Worm (Caenorhabditis elegans): ENCODE results near the gene Y39G8B.9.
"Not testable (repeated sequence)": the region's sequence is repeated elsewhere in the genome, so short reads cannot be mapped to it uniquely, and the experiment has no call there.

Gene Y39G8B.9

DNA sequence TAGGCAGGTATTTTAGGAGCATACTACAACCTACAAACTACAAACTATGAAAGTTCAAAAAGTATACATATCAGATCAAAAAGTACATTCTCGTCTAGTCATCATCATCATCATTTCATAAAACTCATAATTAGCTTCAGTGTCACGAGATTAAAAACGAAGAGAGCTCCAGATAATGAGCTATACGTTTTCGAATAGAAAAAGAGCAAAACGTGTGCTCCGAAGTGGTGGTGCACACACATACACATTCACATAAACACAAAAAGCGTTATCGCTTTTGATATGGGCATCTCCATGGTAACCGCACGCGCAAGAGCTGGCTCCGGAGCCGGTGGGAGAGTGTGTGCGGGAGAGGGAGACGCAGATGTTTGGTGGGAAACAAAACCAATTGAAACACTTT lies 16.8 kb upstream of the Y39G8B.9 start:
- TF ChIP-seq ZK337.2 (GFP tag; IDR thresholded peaks at IDR 0.05) (no peak), nhr-41 (GFP tag; IDR thresholded peaks at IDR 0.05) (no peak), ceh-20 (GFP tag; IDR thresholded peaks at IDR 0.05) (no peak)

DNA sequence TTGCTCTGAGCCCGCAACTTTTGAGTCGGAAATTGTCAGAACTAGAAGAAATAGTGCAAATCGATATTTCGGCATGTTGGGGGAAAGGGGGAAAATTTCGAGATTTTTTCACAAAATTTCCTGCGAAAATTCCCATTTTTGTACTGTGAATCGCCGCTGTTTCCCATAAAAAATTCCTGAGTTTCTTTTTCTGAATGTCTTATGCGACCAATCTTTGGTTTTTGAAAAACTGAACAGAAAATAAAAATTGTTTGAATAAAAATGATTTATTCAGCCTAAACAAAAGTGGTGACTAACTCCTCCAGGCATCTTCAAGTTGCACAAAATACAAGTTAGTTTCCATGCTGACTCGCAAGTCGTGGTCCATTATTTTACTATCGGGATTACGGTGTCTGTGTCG lies 14.9 kb upstream of the Y39G8B.9 start, which contains the start of gene W07G1.7:
Gene W07G1.7 (minus strand): TSS at position 101 of the 400 bp plus-strand sequence.
- TF ChIP-seq madf-9 (GFP tag; conservative IDR thresholded peaks at IDR 0.05) (no peak), Y75B8A.6 (GFP tag; IDR thresholded peaks at IDR 0.05) (no peak), dpl-1 (GFP tag; optimal IDR thresholded peaks at IDR 0.05) (no peak), zfp-2 (tag; optimal IDR thresholded peaks at IDR 0.05) (no peak), F44E2.7 (GFP tag; IDR thresholded peaks at IDR 0.05) (no peak), mdl-1 (tag; optimal IDR thresholded peaks at IDR 0.05) (no peak), Y5F2A.4 (GFP tag; optimal IDR thresholded peaks at IDR 0.05) (no peak), nhr-10 (tag; optimal IDR thresholded peaks at IDR 0.05) (no peak), mxl-3 (GFP tag; optimal IDR thresholded peaks at IDR 0.05) (no peak), zip-2 (tag; optimal IDR thresholded peaks at IDR 0.05) (no peak), ceh-32 (tag; optimal IDR thresholded peaks at IDR 0.05; ENCODE audit: poor library complexity) (no peak), daf-8 (GFP tag; IDR thresholded peaks at IDR 0.05) (no peak), nhr-6 (tag; optimal IDR thresholded peaks at IDR 0.05) (no peak), dmd-6 (GFP tag; IDR thresholded peaks at IDR 0.05) (no peak), unc-62 (GFP tag; optimal IDR thresholded peaks at IDR 0.05 in 1 of 2) (no peak), unc-62 (tag; optimal IDR thresholded peaks at IDR 0.05) (no peak)

DNA sequence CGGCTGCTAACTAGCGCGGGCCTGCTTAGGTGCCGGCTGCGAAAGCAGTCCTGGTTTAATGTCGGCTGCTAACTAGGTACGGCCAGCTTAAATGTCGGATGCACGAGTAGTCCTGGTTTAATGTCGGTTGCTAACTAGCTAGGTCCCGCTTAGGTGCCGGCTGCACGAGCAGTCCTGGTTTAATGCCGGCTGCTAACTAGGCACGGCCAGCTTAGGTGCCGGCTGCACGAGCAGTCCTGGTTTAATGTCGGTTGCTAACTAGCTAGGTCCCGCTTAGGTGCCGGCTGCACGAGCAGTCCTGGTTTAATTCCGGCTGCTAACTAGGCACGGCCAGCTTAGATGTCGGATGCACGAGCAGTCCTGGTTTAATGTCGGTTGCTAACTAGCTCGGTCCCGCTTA lies 13.2 kb upstream of the Y39G8B.9 start:
- TF ChIP-seq set-16 (GFP tag; IDR thresholded peaks at IDR 0.05) (peak; percentile 47; the same call in 1 of the 2 replicates), unc-62 (GFP tag; optimal IDR thresholded peaks at IDR 0.05 in 1 of 2) (peak in 1 of 2 experiments; percentile 89), nhr-42 (GFP tag; IDR thresholded peaks at IDR 0.05) (0 out of 2 replicates have a peak, but pooled peaks have one; percentile 25)
- not testable (repeated sequence) for TF ChIP-seq unc-62 (tag; optimal IDR thresholded peaks at IDR 0.05)

DNA sequence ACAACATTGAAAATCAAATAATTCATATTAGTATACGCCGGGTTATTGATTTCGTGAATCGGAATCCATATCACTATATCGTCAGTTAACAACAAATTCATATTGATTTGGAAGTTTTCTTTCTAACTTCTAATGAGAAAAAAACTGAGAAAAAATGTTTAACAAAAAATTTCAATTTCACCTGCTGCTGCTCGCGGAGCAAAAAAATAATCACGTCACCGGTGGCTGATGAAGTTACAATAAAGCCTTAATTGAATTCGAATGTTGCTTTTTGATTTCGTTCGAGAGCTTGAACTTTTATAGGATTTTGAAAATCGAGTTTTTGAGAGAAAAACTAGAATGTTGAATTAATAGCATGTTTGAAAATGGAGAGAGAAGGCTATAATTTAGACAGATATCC lies 12.2 kb upstream of the Y39G8B.9 start, which contains the start of gene sre-43:
Gene sre-43 (minus strand): TSS at position 101 of the 400 bp plus-strand sequence.
- no peak for TF ChIP-seq egl-27 (tag; optimal IDR thresholded peaks at IDR 0.05)
- no peak for TF ChIP-seq spr-3 (GFP tag; optimal IDR thresholded peaks at IDR 0.05)
- TF ChIP-seq nhr-77 (tag; optimal IDR thresholded peaks at IDR 0.05), result no peak
- TF ChIP-seq zfp-2 (tag; optimal IDR thresholded peaks at IDR 0.05), result no peak
- TF ChIP-seq unc-39 (tag; optimal IDR thresholded peaks at IDR 0.05), result no peak
- TF ChIP-seq lin-39 (tag; optimal IDR thresholded peaks at IDR 0.05), result no peak
- no peak for TF ChIP-seq mdt-29 (GFP tag; IDR thresholded peaks at IDR 0.05)
- TF ChIP-seq lin-29 (GFP tag; IDR thresholded peaks at IDR 0.05), result no peak
- no peak for TF ChIP-seq ZK337.2 (GFP tag; IDR thresholded peaks at IDR 0.05)
- TF ChIP-seq mep-1 (tag; optimal IDR thresholded peaks at IDR 0.05), result no peak
- no peak for TF ChIP-seq saeg-2 (GFP tag; IDR thresholded peaks at IDR 0.05)

DNA sequence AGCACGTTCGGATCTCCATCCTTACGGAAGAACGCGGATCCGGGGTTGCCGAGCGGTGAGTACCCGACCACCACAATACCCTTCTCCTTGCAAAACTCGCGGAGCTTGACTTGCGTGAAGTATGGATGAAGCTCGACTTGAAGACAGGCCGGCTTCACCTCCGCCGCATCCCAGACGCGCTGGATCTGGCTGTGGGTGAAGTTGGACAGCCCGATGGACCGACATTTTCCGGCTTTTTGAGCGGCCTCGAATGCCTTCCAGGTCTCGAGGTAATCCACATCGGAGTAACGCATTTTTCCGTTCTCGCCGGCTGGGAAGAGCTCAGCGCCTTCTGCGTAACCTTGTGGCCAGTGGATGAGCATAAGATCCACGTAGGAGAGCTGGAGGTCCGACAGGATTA lies 9.0 kb upstream of the Y39G8B.9 start:
- TF ChIP-seq zip-11 (GFP tag; IDR thresholded peaks at IDR 0.05) (no peak), set-16 (GFP tag; IDR thresholded peaks at IDR 0.05) (peak; percentile 82), nhr-6 (tag; optimal IDR thresholded peaks at IDR 0.05) (no peak), egl-43 (GFP tag; IDR thresholded peaks at IDR 0.05) (0 out of 2 replicates have a peak, but pooled peaks have one; percentile 32), ceh-44 (GFP tag; IDR thresholded peaks at IDR 0.05) (no peak), mxl-2 (GFP tag; conservative IDR thresholded peaks at IDR 0.05) (no peak), zfp-2 (tag; optimal IDR thresholded peaks at IDR 0.05) (no peak), pha-4 (GFP tag; IDR thresholded peaks at IDR 0.05) (no peak), pha-4 (tag; optimal IDR thresholded peaks at IDR 0.05) (no peak), Y48G9A.11 (GFP tag; IDR thresholded peaks at IDR 0.05) (no peak), unc-62 (GFP tag; optimal IDR thresholded peaks at IDR 0.05 in 1 of 2) (no peak), unc-62 (tag; optimal IDR thresholded peaks at IDR 0.05) (no peak), aha-1 (tag) (peak; percentile 87), ceh-28 (tag; optimal IDR thresholded peaks at IDR 0.05) (no peak), mes-2 (tag; optimal IDR thresholded peaks at IDR 0.05; ENCODE audit: poor library complexity, severe bottlenecking) (no peak), snpc-4 (tag; optimal IDR thresholded peaks at IDR 0.05) (no peak), cey-2 (tag; optimal IDR thresholded peaks at IDR 0.05; ENCODE audit: borderline replicate concordance, insufficient read depth) (no peak), ces-1 (GFP tag; optimal IDR thresholded peaks at IDR 0.05) (no peak), F10B5.3 (tag; optimal IDR thresholded peaks at IDR 0.05) (no peak), nhr-42 (GFP tag; IDR thresholded peaks at IDR 0.05) (peak; percentile 54), ctbp-1 (GFP tag; IDR thresholded peaks at IDR 0.05) (no peak)
